Worm (Caenorhabditis elegans): ENCODE measurements around the gene golg-2.

golg-2 gene

ce11 chrII:5032669-5033068 lies 7.2 kb downstream of the golg-2 start (continued):
- TF ChIP-seq ceh-45 (GFP tag; IDR thresholded peaks at IDR 0.05) (peak; percentile 77; the same call in 1 of the 2 replicates), sox-4 (tag; optimal IDR thresholded peaks at IDR 0.05) (peak; percentile 88), unc-55 (GFP tag; optimal IDR thresholded peaks at IDR 0.05) (no peak), ceh-18 (tag; optimal IDR thresholded peaks at IDR 0.05) (peak; percentile 91), nhr-11 (tag; optimal IDR thresholded peaks at IDR 0.05) (no peak), unc-3 (GFP tag; conservative IDR thresholded peaks at IDR 0.05) (peak; percentile 86), unc-3 (tag; optimal IDR thresholded peaks at IDR 0.05) (peak; percentile 81), elt-2 (tag; optimal IDR thresholded peaks at IDR 0.05) (peak; percentile 100), unc-86 (tag; optimal IDR thresholded peaks at IDR 0.05) (peak; percentile 89), lin-11 (tag; optimal IDR thresholded peaks at IDR 0.05) (peak; percentile 75), ceh-24 (tag; optimal IDR thresholded peaks at IDR 0.05) (peak; percentile 72), dve-1 (tag; optimal IDR thresholded peaks at IDR 0.05) (peak; percentile 83), tbx-7 (tag; optimal IDR thresholded peaks at IDR 0.05) (peak; percentile 7), ceh-30 (tag; optimal IDR thresholded peaks at IDR 0.05) (no peak), hlh-15 (tag; optimal IDR thresholded peaks at IDR 0.05) (peak; percentile 80), pat-9 (tag; optimal IDR thresholded peaks at IDR 0.05) (peak; percentile 88), mec-3 (tag; optimal IDR thresholded peaks at IDR 0.05; ENCODE audit: borderline replicate concordance) (peak; percentile 58), T23F11.4 (GFP tag; optimal IDR thresholded peaks at IDR 0.05) (peak; percentile 77), C38D4.7 (GFP tag; optimal IDR thresholded peaks at IDR 0.05) (peak; percentile 85), rnt-1 (tag; optimal IDR thresholded peaks at IDR 0.05) (peak; percentile 58), lim-6 (tag; optimal IDR thresholded peaks at IDR 0.05) (no peak), sox-2 (GFP tag; IDR thresholded peaks at IDR 0.05) (peak; percentile 54), ceh-48 (tag; optimal IDR thresholded peaks at IDR 0.05) (peak; percentile 77), unc-42 (tag; optimal IDR thresholded peaks at IDR 0.05) (peak; percentile 78), hlh-13 (GFP tag; optimal IDR thresholded peaks at IDR 0.05) (peak; percentile 79), pax-1 (tag; optimal IDR thresholded peaks at IDR 0.05) (no peak), ceh-6 (GFP tag; optimal IDR thresholded peaks at IDR 0.05) (peak; percentile 90), hlh-8 (tag; optimal IDR thresholded peaks at IDR 0.05) (peak; percentile 79), pqm-1 (tag; optimal IDR thresholded peaks at IDR 0.05) (peak; percentile 73), dmd-4 (tag; optimal IDR thresholded peaks at IDR 0.05; ENCODE audit: borderline replicate concordance) (peak; percentile 55)

- TF ChIP-seq C38D4.7 (GFP tag; optimal IDR thresholded peaks at IDR 0.05) (no peak), rnt-1 (tag; optimal IDR thresholded peaks at IDR 0.05) (no peak), ceh-19 (GFP tag; optimal IDR thresholded peaks at IDR 0.05) (no peak)
Measured at ce11 chrII:5031612-5032011, 8.3 kb downstream of the golg-2 start, which contains the start of gene wdr-83. Gene wdr-83, minus strand, starts transcription at chrII:5031712.

ce11 chrII:5027952-5028351 lies 11.9 kb downstream of the golg-2 start:
- TF ChIP-seq npax-4 (tag; optimal IDR thresholded peaks at IDR 0.05) (no peak), ahr-1 (tag; optimal IDR thresholded peaks at IDR 0.05) (no peak), eyg-1 (tag; optimal IDR thresholded peaks at IDR 0.05) (no peak), K02D7.2 (tag; optimal IDR thresholded peaks at IDR 0.05) (no peak), mec-3 (tag; optimal IDR thresholded peaks at IDR 0.05; ENCODE audit: borderline replicate concordance) (no peak), nhr-232 (tag; optimal IDR thresholded peaks at IDR 0.05) (no peak), fkh-6 (tag; optimal IDR thresholded peaks at IDR 0.05) (no peak), dmd-4 (tag; optimal IDR thresholded peaks at IDR 0.05; ENCODE audit: borderline replicate concordance) (no peak)

- TF ChIP-seq ceh-24 (tag; optimal IDR thresholded peaks at IDR 0.05): no peak
- TF ChIP-seq ceh-48 (tag; optimal IDR thresholded peaks at IDR 0.05): no peak
Measured at ce11 chrII:5022381-5022855, 17.5 kb downstream of the golg-2 start, which contains the start of the genes nsy-1 and F59A6.13. Gene nsy-1, plus strand, starts transcription at chrII:5022757. Gene F59A6.13, plus strand, starts transcription at chrII:5022805.
